Worm (Caenorhabditis elegans) whole organism, early embryonic: Measurements from ENCODE around the gene srm-5.

Source experiments
- B0310.2 ChIP-seq: sonication (generic microtip); optimal IDR thresholded peaks from 2 replicates; lab custom pipeline; 2016; ENCODE audit warnings: mild to moderate bottlenecking, missing genetic modification characterization, missing compliant biosample characterization
- F13C5.2 ChIP-seq: sonication (generic microtip); optimal IDR thresholded peaks from 2 replicates; lab custom pipeline; 2017; ENCODE audit warnings: mild to moderate bottlenecking, missing genetic modification characterization, inconsistent platforms, missing compliant biosample characterization
- aly-1 ChIP-seq: sonication (generic microtip); optimal IDR thresholded peaks from 2 replicates; lab custom pipeline; 2016; ENCODE audit warnings: missing genetic modification characterization, missing compliant biosample characterization
- ama-1 ChIP-seq: fragments of 150-350 bp; optimal IDR thresholded peaks from 2 replicates; lab custom pipeline; 2014
- ceh-13 ChIP-seq: fragments of 200-800 bp; sonication (Bioruptor generic); optimal IDR thresholded peaks from 2 replicates; lab custom pipeline; 2018; ENCODE audit warnings: mild to moderate bottlenecking, missing genetic modification characterization, missing compliant biosample characterization
- ceh-36 ChIP-seq: sonication (generic microtip); optimal IDR thresholded peaks from 2 replicates; lab custom pipeline; 2016; ENCODE audit warnings: missing genetic modification characterization, inconsistent platforms, missing compliant biosample characterization
- ets-7 ChIP-seq: sonication (generic microtip); optimal IDR thresholded peaks from 2 replicates; lab custom pipeline; 2016; ENCODE audit warnings: missing genotype, missing genetic modification characterization, missing compliant biosample characterization
- flt-1 ChIP-seq: fragments of 200-800 bp; sonication (Bioruptor generic); IDR thresholded peaks from 2 replicates; pipeline ENCODE4 v1.3.6; 2022; ENCODE audit warnings: missing genetic modification characterization, missing compliant biosample characterization
- hmbx-1 ChIP-seq: sonication (generic microtip); optimal IDR thresholded peaks from 2 replicates; lab custom pipeline; 2016; ENCODE audit warnings: mild to moderate bottlenecking, missing genetic modification characterization, missing compliant biosample characterization
- hmg-4 ChIP-seq: fragments of 200-800 bp; sonication (Bioruptor generic); optimal IDR thresholded peaks from 2 replicates; lab custom pipeline; 2018; ENCODE audit warnings: mild to moderate bottlenecking, missing genetic modification characterization, missing compliant biosample characterization
- hnd-1 ChIP-seq: sonication (generic microtip); optimal IDR thresholded peaks from 2 replicates; lab custom pipeline; 2016; ENCODE audit warnings: missing genetic modification characterization, missing compliant biosample characterization
- pes-1 ChIP-seq: fragments of 200-800 bp; sonication (Bioruptor generic); IDR thresholded peaks from 2 replicates; pipeline ENCODE4 v1.3.6; 2022; ENCODE audit warnings: missing genetic modification reagents, missing genetic modification characterization, missing compliant biosample characterization
- scrt-1 ChIP-seq: fragments of 200-800 bp; sonication (Bioruptor generic); IDR thresholded peaks from 2 replicates; pipeline ENCODE4 v1.3.6; 2022; ENCODE audit warnings: missing genetic modification characterization, missing compliant biosample characterization
- sea-1 ChIP-seq: fragments of 200-800 bp; sonication (Bioruptor generic); conservative IDR thresholded peaks from 2 replicates; pipeline ENCODE4 v1.3.6; 2022; ENCODE audit warnings: missing genetic modification characterization, missing compliant biosample characterization
- tbx-11 ChIP-seq: fragments of 200-800 bp; sonication (Bioruptor generic); IDR thresholded peaks from 2 replicates; pipeline ENCODE4 v1.3.6; 2022; ENCODE audit warnings: missing genetic modification characterization, missing compliant biosample characterization
- tbx-37 ChIP-seq: fragments of 200-800 bp; sonication (Bioruptor generic); conservative IDR thresholded peaks from 2 replicates; pipeline ENCODE4 v1.3.6; 2022; ENCODE audit warnings: missing genetic modification reagents, missing genetic modification characterization, missing compliant biosample characterization
- tra-4 ChIP-seq: sonication (generic microtip); optimal IDR thresholded peaks from 2 replicates; lab custom pipeline; 2017; ENCODE audit warnings: missing genetic modification characterization, missing compliant biosample characterization

Gene srm-5

DNA sequence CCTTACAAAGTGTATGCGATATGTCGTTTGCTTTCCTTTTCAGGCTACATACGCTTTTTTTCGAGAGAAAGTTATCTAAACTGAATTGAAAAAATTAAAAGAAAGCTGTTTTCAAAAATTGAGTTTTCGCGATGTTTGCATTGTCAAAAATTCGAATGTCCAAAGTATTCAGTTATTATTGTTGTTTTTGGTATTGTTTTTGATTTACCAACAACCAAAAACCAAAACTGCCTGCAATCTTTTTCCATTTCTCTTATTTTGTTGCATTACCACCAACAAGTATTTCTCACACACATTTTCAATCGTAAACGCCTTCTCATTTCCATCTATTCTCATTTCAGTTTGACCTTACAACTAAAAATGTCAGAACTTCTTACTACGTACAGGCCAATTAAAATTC is 6.2 kb upstream of the srm-5 start, which contains the start of gene pepm-1:
Gene pepm-1 (plus strand): TSS at position 301 of the 400 bp plus-strand sequence.
- TF ChIP-seq flt-1 (GFP tag; lab: Robert Waterston, UW): no peak
- TF ChIP-seq ceh-13 (GFP tag; lab: Kevin White, UChicago): no peak
- no peak for TF ChIP-seq tbx-37 (GFP tag; lab: Robert Waterston, UW)
- TF ChIP-seq F13C5.2 (tag; lab: Kevin White, UChicago): no peak
- TF ChIP-seq B0310.2: no peak

DNA sequence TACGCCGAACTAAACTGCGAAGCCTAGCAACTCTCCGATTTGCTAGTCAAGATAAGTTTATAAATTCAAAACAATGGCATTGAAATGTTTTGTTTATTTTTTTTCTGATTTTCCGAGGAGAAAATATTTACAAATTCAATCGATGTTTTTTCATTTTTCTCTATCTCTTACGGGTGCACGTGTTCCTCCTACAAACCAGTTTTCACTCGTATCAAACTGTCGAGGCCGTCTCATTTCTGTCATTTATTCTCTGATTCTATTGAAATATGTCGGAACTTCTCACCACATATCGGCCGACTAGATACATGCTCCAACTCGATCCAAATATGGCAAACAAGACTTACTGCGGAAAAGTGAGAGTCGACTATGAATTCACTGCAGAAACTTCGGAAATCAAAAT is 3.5 kb upstream of the srm-5 start, which contains the start of gene F47B8.8:
Gene F47B8.8 (plus strand): TSS at position 257 of the 400 bp plus-strand sequence.
- TF ChIP-seq ceh-36 (tag; lab: Kevin White, UChicago) (no peak), B0310.2 (no peak), scrt-1 (GFP tag; lab: Robert Waterston, UW) (no peak), pes-1 (GFP tag; lab: Robert Waterston, UW) (no peak), hmbx-1 (tag; lab: Kevin White, UChicago) (no peak), tra-4 (tag; lab: Kevin White, UChicago) (no peak), ama-1 (lab: Kevin White, UChicago) (no peak), flt-1 (GFP tag; lab: Robert Waterston, UW) (no peak), aly-1 (tag; lab: Kevin White, UChicago) (no peak), tbx-37 (GFP tag; lab: Robert Waterston, UW) (no peak), F13C5.2 (tag; lab: Kevin White, UChicago) (no peak)

DNA sequence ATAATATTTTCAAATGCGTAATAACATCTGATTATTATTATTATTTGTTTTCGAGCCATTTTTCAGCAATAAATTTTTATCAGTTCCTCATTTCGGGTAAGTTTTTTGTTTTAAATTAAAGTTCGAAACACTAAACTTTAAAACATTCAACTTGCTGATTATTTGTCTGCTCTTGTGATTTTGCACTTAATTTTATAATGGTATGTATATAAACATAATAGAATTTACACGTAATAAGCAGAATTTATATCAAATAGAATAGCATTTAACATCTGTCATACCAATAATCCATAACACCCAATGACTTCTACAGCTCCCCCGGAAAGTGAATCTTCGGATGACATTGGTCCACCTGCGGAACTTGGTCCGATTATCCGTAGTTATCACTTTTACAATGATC is 1.9 kb upstream of the srm-5 start, which contains the start of gene srm-4:
Gene srm-4 (plus strand): TSS at position 301 of the 400 bp plus-strand sequence.
- TF ChIP-seq B0310.2: no peak
- no peak for TF ChIP-seq pes-1 (GFP tag; lab: Robert Waterston, UW)
- no peak for TF ChIP-seq tbx-11 (GFP tag; lab: Robert Waterston, UW)
- no peak for TF ChIP-seq hmbx-1 (tag; lab: Kevin White, UChicago)
- TF ChIP-seq ceh-13 (GFP tag; lab: Kevin White, UChicago): no peak
- TF ChIP-seq tbx-37 (GFP tag; lab: Robert Waterston, UW): no peak
- no peak for TF ChIP-seq hnd-1 (tag; lab: Kevin White, UChicago)
- TF ChIP-seq ets-7 (tag; lab: Kevin White, UChicago): no peak
- TF ChIP-seq ama-1 (lab: Kevin White, UChicago): no peak

DNA sequence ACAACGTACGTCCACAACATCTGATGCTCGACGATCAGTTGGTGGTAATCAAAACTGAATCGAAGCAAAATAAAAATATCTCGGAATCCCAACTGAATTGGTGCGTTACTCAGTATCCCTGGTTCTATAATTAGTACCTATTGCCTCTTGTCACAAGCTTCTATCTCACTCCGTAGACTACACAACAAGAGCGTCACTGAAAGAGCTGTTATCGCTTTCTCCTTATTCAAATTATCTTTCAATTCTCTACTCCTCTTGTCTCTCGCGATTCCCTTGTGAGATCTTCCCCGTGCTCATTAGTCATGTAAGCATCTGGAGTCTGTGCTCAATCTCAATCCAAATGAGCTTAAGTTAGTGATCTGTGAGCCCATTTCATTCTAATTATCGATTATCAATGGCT is 1.7 kb downstream of the srm-5 start, which contains the start of gene srm-6:
Gene srm-6 (plus strand): TSS at position 301 of the 400 bp plus-strand sequence.
- TF ChIP-seq ama-1 (lab: Kevin White, UChicago) (no peak), hmbx-1 (tag; lab: Kevin White, UChicago) (no peak), pes-1 (GFP tag; lab: Robert Waterston, UW) (no peak), flt-1 (GFP tag; lab: Robert Waterston, UW) (no peak), tbx-11 (GFP tag; lab: Robert Waterston, UW) (no peak), aly-1 (tag; lab: Kevin White, UChicago) (no peak), F13C5.2 (tag; lab: Kevin White, UChicago) (no peak), ceh-13 (GFP tag; lab: Kevin White, UChicago) (no peak), sea-1 (GFP tag; lab: Robert Waterston, UW) (no peak), tbx-37 (GFP tag; lab: Robert Waterston, UW) (no peak), ceh-36 (tag; lab: Kevin White, UChicago) (no peak)

DNA sequence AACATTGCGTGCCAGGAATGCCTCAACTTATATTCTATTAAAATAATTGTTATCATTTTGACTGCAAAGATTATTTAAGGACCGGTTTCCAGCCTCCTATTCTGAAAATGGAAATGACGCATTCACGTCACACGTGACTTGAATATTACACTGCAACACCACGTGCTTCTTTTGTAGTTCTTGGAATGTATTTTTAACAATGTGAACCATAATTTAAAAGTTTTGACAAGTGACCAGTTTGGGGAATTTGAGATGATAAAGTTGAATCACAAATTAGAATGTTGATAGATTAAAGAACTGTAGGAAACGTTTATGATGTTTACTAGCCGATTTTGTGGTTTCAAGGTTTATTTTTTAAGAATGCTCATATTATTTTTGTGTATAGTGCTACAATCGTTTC is 6.7 kb downstream of the srm-5 start, which contains the start of gene F47B8.10:
Gene F47B8.10 (plus strand): TSS at position 301 of the 400 bp plus-strand sequence.
- TF ChIP-seq tbx-11 (GFP tag; lab: Robert Waterston, UW) (no peak), flt-1 (GFP tag; lab: Robert Waterston, UW) (no peak), ceh-13 (GFP tag; lab: Kevin White, UChicago) (no peak), hmbx-1 (tag; lab: Kevin White, UChicago) (no peak), ceh-36 (tag; lab: Kevin White, UChicago) (no peak), tra-4 (tag; lab: Kevin White, UChicago) (no peak), hmg-4 (GFP tag; lab: Kevin White, UChicago) (no peak), aly-1 (tag; lab: Kevin White, UChicago) (no peak), ets-7 (tag; lab: Kevin White, UChicago) (no peak), scrt-1 (GFP tag; lab: Robert Waterston, UW) (no peak), tbx-37 (GFP tag; lab: Robert Waterston, UW) (no peak), ama-1 (lab: Kevin White, UChicago) (no peak), F13C5.2 (tag; lab: Kevin White, UChicago) (no peak), B0310.2 (no peak), pes-1 (GFP tag; lab: Robert Waterston, UW) (no peak), sea-1 (GFP tag; lab: Robert Waterston, UW) (no peak), hnd-1 (tag; lab: Kevin White, UChicago) (no peak)

DNA sequence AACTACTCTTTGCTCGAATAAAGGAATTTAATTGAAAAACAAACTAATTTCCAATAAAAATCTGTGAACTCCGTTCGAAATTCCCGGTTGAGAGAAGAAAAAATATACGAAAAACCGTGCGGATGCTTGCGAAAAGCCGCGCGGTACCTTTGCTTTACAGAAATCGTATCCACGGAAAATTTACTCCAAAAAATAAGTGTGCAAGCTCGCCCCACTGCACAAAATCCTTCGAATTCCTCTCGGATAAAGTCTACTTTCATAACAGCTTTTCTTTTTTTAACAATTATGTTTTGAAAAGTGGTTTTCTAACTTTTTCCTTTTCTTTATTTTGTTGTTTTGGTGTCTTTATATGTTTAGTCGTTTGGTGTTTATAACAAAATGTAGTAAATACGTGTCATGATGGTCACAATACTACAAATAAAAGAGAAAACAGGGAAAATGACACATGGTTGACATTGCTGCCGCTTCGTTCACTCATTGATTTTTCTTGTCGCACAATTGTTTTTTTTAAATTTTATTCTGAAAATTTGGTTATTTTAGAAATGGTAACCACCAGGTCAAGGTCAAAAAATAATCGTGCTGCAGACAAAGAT is 12.3 kb downstream of the srm-5 start, which contains the start of gene cept-2:
Gene cept-2 (plus strand): TSS at position 533 of the 593 bp plus-strand sequence.
- peak; percentile 19; the same call in 1 of the 2 replicates for TF ChIP-seq tbx-37 (GFP tag; lab: Robert Waterston, UW)
- no peak for TF ChIP-seq tra-4 (tag; lab: Kevin White, UChicago)
- no peak for TF ChIP-seq hmbx-1 (tag; lab: Kevin White, UChicago)
- TF ChIP-seq F13C5.2 (tag; lab: Kevin White, UChicago): peak; percentile 75
- peak; percentile 28 for TF ChIP-seq ets-7 (tag; lab: Kevin White, UChicago)

DNA sequence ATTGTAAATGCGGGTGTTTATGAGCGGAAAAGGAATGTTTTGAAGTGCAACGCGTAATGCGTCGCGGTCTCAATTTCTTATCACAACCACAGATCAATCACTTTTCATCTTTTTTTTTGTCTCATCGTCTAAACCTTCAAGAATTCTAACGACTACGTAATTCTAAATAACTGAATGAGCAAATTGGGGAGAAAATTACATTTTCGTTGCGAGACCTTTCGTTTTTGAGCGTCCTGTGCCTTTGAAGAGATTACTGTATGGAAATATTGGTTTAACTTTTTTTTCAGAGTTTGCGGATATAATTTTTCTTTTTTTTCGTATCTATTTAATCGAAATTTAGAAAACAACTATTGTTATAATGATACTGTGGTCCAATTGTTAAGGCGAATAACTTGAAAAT is 15.5 kb downstream of the srm-5 start:
- TF ChIP-seq ceh-13 (GFP tag; lab: Kevin White, UChicago): no peak
- TF ChIP-seq F13C5.2 (tag; lab: Kevin White, UChicago): no peak
- TF ChIP-seq hnd-1 (tag; lab: Kevin White, UChicago): no peak
- no peak for TF ChIP-seq pes-1 (GFP tag; lab: Robert Waterston, UW)
- no peak for TF ChIP-seq hmg-4 (GFP tag; lab: Kevin White, UChicago)
- TF ChIP-seq ceh-36 (tag; lab: Kevin White, UChicago): no peak
- no peak for TF ChIP-seq B0310.2
- no peak for TF ChIP-seq scrt-1 (GFP tag; lab: Robert Waterston, UW)
- no peak for TF ChIP-seq sea-1 (GFP tag; lab: Robert Waterston, UW)
- TF ChIP-seq tbx-37 (GFP tag; lab: Robert Waterston, UW): no peak
- no peak for TF ChIP-seq tbx-11 (GFP tag; lab: Robert Waterston, UW)
